Worm (Caenorhabditis elegans): ENCODE results near the gene glb-5.

glb-5 gene

DNA sequence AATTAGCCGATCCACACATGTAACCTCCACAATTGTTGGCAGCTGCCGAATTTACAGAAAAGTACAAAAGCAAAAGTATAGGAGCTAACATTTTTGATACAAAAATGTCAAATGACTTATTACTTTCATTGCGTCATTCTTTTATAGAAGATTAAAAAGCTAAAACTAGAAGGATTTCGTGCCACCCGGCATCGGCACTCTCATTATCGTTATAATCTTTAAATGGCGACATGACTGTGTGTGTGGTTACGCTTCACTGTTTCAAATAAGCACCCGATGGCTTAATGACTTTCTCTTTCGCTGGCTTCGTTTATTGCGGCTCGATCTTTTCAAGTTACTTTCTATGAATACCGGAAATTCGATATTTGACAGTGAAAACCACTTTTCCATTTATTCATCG lies 24.9 kb upstream of the glb-5 start, which contains the start of gene grl-1:
Gene grl-1 (minus strand): TSS at position 101 of the 400 bp plus-strand sequence.
- TF ChIP-seq zip-8 (tag; optimal IDR thresholded peaks at IDR 0.05) (peak; percentile 6), mab-5 (tag; optimal IDR thresholded peaks at IDR 0.05) (no peak), mls-2 (tag; optimal IDR thresholded peaks at IDR 0.05) (no peak), unc-120 (tag; optimal IDR thresholded peaks at IDR 0.05; ENCODE audit: poor library complexity, severe bottlenecking) (no peak), ces-1 (GFP tag; optimal IDR thresholded peaks at IDR 0.05) (no peak), elt-3 (tag; optimal IDR thresholded peaks at IDR 0.05) (no peak), mep-1 (tag; optimal IDR thresholded peaks at IDR 0.05) (no peak)

DNA sequence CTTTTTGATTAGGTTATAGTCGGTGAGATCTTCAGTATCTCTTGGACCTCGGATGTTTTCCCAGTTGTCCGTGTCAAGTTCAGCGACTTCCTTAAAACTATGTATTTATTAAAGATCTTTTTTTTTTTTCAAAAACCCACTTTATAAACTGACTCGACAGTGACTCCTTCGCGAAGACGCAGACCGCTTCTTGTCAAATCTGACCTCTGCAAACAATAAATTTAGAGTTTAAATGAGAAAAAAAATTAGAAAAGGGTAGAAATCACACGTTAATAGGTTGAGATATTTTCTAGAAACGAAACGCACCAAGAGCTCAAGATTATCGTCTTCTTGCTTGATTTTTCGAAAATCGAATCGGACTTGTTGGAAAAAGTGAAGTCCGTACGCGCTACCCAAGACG lies 22.9 kb upstream of the glb-5 start, which contains the start of gene C24G6.8:
Gene C24G6.8 (minus strand): TSS at position 101 of the 400 bp plus-strand sequence.
- TF ChIP-seq cnd-1 (tag; optimal IDR thresholded peaks at IDR 0.05), result no peak
- TF ChIP-seq drap-1 (GFP tag; optimal IDR thresholded peaks at IDR 0.05), result no peak
- no peak for TF ChIP-seq sem-2 (GFP tag; optimal IDR thresholded peaks at IDR 0.05)
- TF ChIP-seq M03D4.4 (tag; optimal IDR thresholded peaks at IDR 0.05), result no peak

- no peak for TF ChIP-seq nhr-237 (tag; optimal IDR thresholded peaks at IDR 0.05)
- no peak for TF ChIP-seq mls-2 (tag; optimal IDR thresholded peaks at IDR 0.05)
These were observed 22.4 kb upstream of the glb-5 start, which contains the start of the genes cox-16 and syp-2 for ce11 chrV:5536240-5536811. cox-16 (minus strand) TSS chrV:5536243. syp-2 (plus strand) TSS chrV:5536487.

DNA sequence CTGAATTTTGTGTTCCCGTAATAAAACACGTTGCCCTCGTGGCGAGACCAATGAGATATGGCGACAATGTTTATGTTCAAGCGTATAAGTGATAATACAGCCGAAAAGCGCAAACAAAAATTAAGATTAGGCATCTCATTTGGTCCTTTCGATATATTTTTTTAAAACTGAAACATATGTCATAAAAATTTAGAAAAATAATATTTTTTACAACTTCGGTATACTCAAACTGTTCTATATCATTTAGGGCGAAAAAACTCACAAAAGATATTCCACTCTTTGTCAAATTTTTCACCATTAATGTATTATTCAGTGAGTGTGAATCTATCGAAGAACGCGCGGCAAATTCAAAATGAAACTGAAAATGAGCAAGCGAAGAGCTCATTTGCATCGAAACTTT lies 20.2 kb upstream of the glb-5 start, which contains the start of gene cft-1:
Gene cft-1 (plus strand): TSS at position 301 of the 400 bp plus-strand sequence.
- TF ChIP-seq unc-120 (tag; optimal IDR thresholded peaks at IDR 0.05; ENCODE audit: poor library complexity, severe bottlenecking) (no peak), elt-3 (tag; optimal IDR thresholded peaks at IDR 0.05) (no peak), sem-2 (GFP tag; optimal IDR thresholded peaks at IDR 0.05) (no peak), lsy-2 (tag; optimal IDR thresholded peaks at IDR 0.05) (no peak), cnd-1 (tag; optimal IDR thresholded peaks at IDR 0.05) (no peak), mls-2 (tag; optimal IDR thresholded peaks at IDR 0.05) (no peak), ces-1 (GFP tag; optimal IDR thresholded peaks at IDR 0.05) (no peak), nhr-28 (tag; optimal IDR thresholded peaks at IDR 0.05) (no peak), nhr-2 (tag; optimal IDR thresholded peaks at IDR 0.05) (no peak), M03D4.4 (tag; optimal IDR thresholded peaks at IDR 0.05) (no peak), flh-1 (GFP tag; optimal IDR thresholded peaks at IDR 0.05) (no peak), mep-1 (tag; optimal IDR thresholded peaks at IDR 0.05) (no peak), blmp-1 (tag; optimal IDR thresholded peaks at IDR 0.05) (no peak), snpc-4 (tag; optimal IDR thresholded peaks at IDR 0.05) (no peak), tbx-8 (GFP tag; optimal IDR thresholded peaks at IDR 0.05) (no peak), zip-8 (tag; optimal IDR thresholded peaks at IDR 0.05) (no peak), unc-39 (tag; optimal IDR thresholded peaks at IDR 0.05) (no peak), drap-1 (GFP tag; optimal IDR thresholded peaks at IDR 0.05) (no peak), elt-1 (tag; optimal IDR thresholded peaks at IDR 0.05; ENCODE audit: borderline replicate concordance, insufficient read depth) (no peak), mab-5 (tag; optimal IDR thresholded peaks at IDR 0.05) (no peak)

DNA sequence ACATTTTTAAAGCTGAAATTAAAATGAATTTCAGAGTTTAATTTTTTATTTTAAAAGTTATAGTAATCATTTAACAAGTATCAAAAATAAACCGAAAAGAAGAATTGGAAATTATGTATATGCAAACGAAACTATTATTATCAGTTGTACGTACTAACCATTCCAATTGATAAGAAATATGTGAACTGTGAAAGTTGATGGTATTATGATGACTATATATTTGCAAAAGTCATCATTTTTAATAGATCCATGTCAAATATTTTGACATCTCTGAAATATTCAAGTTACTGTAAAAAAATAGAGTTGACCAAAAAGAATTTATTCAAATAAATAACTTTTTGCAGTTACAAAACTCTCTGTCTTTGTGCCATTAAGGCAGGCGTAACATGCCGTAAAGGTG lies 10.6 kb upstream of the glb-5 start, which contains the start of gene ugt-48:
Gene ugt-48 (minus strand): TSS at position 12 of the 400 bp plus-strand sequence.
- TF ChIP-seq mls-2 (tag; optimal IDR thresholded peaks at IDR 0.05), result no peak
- TF ChIP-seq sem-2 (GFP tag; optimal IDR thresholded peaks at IDR 0.05), result no peak
- TF ChIP-seq cnd-1 (tag; optimal IDR thresholded peaks at IDR 0.05), result no peak
- no peak for TF ChIP-seq tbx-8 (GFP tag; optimal IDR thresholded peaks at IDR 0.05)
- TF ChIP-seq ces-1 (GFP tag; optimal IDR thresholded peaks at IDR 0.05), result no peak
- TF ChIP-seq mep-1 (tag; optimal IDR thresholded peaks at IDR 0.05), result no peak
- TF ChIP-seq unc-62 (GFP tag; optimal IDR thresholded peaks at IDR 0.05), result no peak
- no peak for TF ChIP-seq M03D4.4 (tag; optimal IDR thresholded peaks at IDR 0.05)
- TF ChIP-seq ceh-83 (GFP tag; optimal IDR thresholded peaks at IDR 0.05), result no peak
- TF ChIP-seq nhr-237 (tag; optimal IDR thresholded peaks at IDR 0.05), result no peak
- no peak for TF ChIP-seq zip-8 (tag; optimal IDR thresholded peaks at IDR 0.05)
- no peak for TF ChIP-seq hlh-1 (tag; optimal IDR thresholded peaks at IDR 0.05)
- no peak for TF ChIP-seq lin-32 (GFP tag; optimal IDR thresholded peaks at IDR 0.05)
- no peak for TF ChIP-seq ceh-43 (GFP tag; optimal IDR thresholded peaks at IDR 0.05)
- no peak for TF ChIP-seq pha-4 (tag; optimal IDR thresholded peaks at IDR 0.05)

- TF ChIP-seq ztf-11 (tag; optimal IDR thresholded peaks at IDR 0.05), result no peak
- peak; percentile 75 for TF ChIP-seq zip-8 (tag; optimal IDR thresholded peaks at IDR 0.05)
These were observed 10.2 kb upstream of the glb-5 start for ce11 chrV:5548497-5548896.

All from whole organism, mixed stage, embryonic.